Fruit fly (Drosophila melanogaster) whole organism, prepupa: ENCODE results near the gene CG11309.
A peak's percentile ranks its signal among the peaks of the same experiment; 100 is the strongest.

ENCODE experiments used
- Blimp-1 ChIP-seq: fragments of 200-800 bp; sonication (Bioruptor generic); optimal IDR thresholded peaks from 3 replicates; lab custom pipeline; 2017; ENCODE audit warnings: missing biosample characterization, missing genetic modification characterization, mild to moderate bottlenecking, moderate library complexity, missing genetic modification reagents
- CG11294 ChIP-seq: fragments of 200-800 bp; sonication (Bioruptor generic); IDR thresholded peaks from 2 replicates; pipeline ENCODE4 v1.3.6; 2022; ENCODE audit warnings: missing biosample characterization, missing genetic modification characterization
- CG11762 ChIP-seq: fragments of 200-800 bp; sonication (Bioruptor generic); optimal IDR thresholded peaks from 3 replicates; lab custom pipeline; 2016; ENCODE audit warnings: missing biosample characterization, missing genetic modification characterization; ENCODE audit not compliant: insufficient read depth
- CG11902 ChIP-seq: fragments of 200-800 bp; sonication (Bioruptor generic); optimal IDR thresholded peaks from 3 replicates; lab custom pipeline; 2016; ENCODE audit warnings: missing biosample characterization, missing genetic modification characterization
- CG15336 ChIP-seq: fragments of 200-800 bp; sonication (Bioruptor generic); IDR thresholded peaks from 2 replicates; pipeline ENCODE4 v1.3.6; 2022; ENCODE audit warnings: missing biosample characterization, missing genetic modification characterization
- CG1621 ChIP-seq: fragments of 200-800 bp; sonication (Bioruptor generic); optimal IDR thresholded peaks from 3 replicates; lab custom pipeline; 2018; ENCODE audit warnings: missing biosample characterization, mild to moderate bottlenecking, missing genetic modification characterization
- CG16779 ChIP-seq: fragments of 200-800 bp; sonication (Bioruptor generic); optimal IDR thresholded peaks from 3 replicates; lab custom pipeline; 2017; ENCODE audit warnings: missing biosample characterization, mild to moderate bottlenecking, missing genetic modification characterization
- CG31627 ChIP-seq: fragments of 200-800 bp; sonication (Bioruptor generic); optimal IDR thresholded peaks from 3 replicates; lab custom pipeline; 2016; ENCODE audit warnings: missing biosample characterization, missing genetic modification characterization
- CG34406 ChIP-seq: fragments of 200-800 bp; sonication (Bioruptor generic); optimal IDR thresholded peaks from 3 replicates; lab custom pipeline; 2016; ENCODE audit warnings: missing biosample characterization, missing genetic modification characterization
- CG3919 ChIP-seq: fragments of 200-800 bp; sonication (Bioruptor generic); optimal IDR thresholded peaks from 3 replicates; lab custom pipeline; 2016; ENCODE audit warnings: missing biosample characterization, missing genetic modification characterization
- CG4318 ChIP-seq: fragments of 200-800 bp; sonication (Bioruptor generic); optimal IDR thresholded peaks from 3 replicates; lab custom pipeline; 2017; ENCODE audit warnings: missing biosample characterization, mild to moderate bottlenecking, missing genetic modification characterization
- CG6163 ChIP-seq: fragments of 200-800 bp; sonication (Bioruptor generic); IDR thresholded peaks from 3 replicates; pipeline ENCODE4 v1.3.6; 2022; ENCODE audit warnings: missing biosample characterization, missing genetic modification characterization
- CG6276 ChIP-seq: fragments of 200-800 bp; sonication (Bioruptor generic); optimal IDR thresholded peaks from 2 replicates; lab custom pipeline; 2017; ENCODE audit warnings: missing biosample characterization, mild to moderate bottlenecking, missing genetic modification characterization
- CG6792 ChIP-seq: fragments of 200-800 bp; sonication (Bioruptor generic); optimal IDR thresholded peaks from 3 replicates; lab custom pipeline; 2016; ENCODE audit warnings: missing biosample characterization, missing genetic modification characterization
- CG6854 ChIP-seq: fragments of 200-800 bp; sonication (Bioruptor generic); optimal IDR thresholded peaks from 2 replicates; lab custom pipeline; 2017; ENCODE audit warnings: missing biosample characterization, mild to moderate bottlenecking, missing genetic modification characterization
- CG7368 ChIP-seq: fragments of 200-800 bp; sonication (Bioruptor generic); optimal IDR thresholded peaks from 3 replicates; lab custom pipeline; 2016; ENCODE audit warnings: missing biosample characterization, missing genetic modification characterization
- CG8119 ChIP-seq: fragments of 200-800 bp; sonication (Bioruptor generic); IDR thresholded peaks from 3 replicates; pipeline ENCODE4 v1.3.6; 2022; ENCODE audit warnings: missing biosample characterization, missing genetic modification characterization
- CG8319 ChIP-seq: fragments of 200-800 bp; sonication (Bioruptor generic); optimal IDR thresholded peaks from 3 replicates; lab custom pipeline; 2016; ENCODE audit warnings: missing biosample characterization, missing genetic modification characterization
- CG9139 ChIP-seq: fragments of 200-800 bp; sonication (Bioruptor generic); optimal IDR thresholded peaks from 3 replicates; lab custom pipeline; 2017; ENCODE audit warnings: missing biosample characterization, mild to moderate bottlenecking, missing genetic modification characterization
- Eip78C ChIP-seq: fragments of 200-800 bp; sonication (Bioruptor generic); peaks from one replicate; lab custom pipeline; 2016; ENCODE audit warnings: missing biosample characterization, missing genetic modification characterization
- Eip93F ChIP-seq: fragments of 200-800 bp; sonication (Bioruptor generic); optimal IDR thresholded peaks from 2 replicates; lab custom pipeline; 2016; ENCODE audit warnings: missing biosample characterization, mild to moderate bottlenecking, missing genetic modification characterization
- Gug ChIP-seq: fragments of 200-800 bp; sonication (Bioruptor generic); IDR thresholded peaks from 2 replicates; pipeline ENCODE4 v1.3.6; 2022; ENCODE audit warnings: missing biosample characterization, missing genetic modification characterization
- Hr38 ChIP-seq: sonication (Bioruptor generic); optimal IDR thresholded peaks from 2 replicates; lab custom pipeline; 2016; ENCODE audit warnings: missing biosample characterization, missing genetic modification characterization
- Hr39 ChIP-seq: fragments of 200-800 bp; sonication (Bioruptor generic); optimal IDR thresholded peaks from 2 replicates; lab custom pipeline; 2016; ENCODE audit warnings: missing biosample characterization, missing genetic modification characterization
- Hr4 ChIP-seq: fragments of 200-800 bp; sonication (Bioruptor generic); optimal IDR thresholded peaks from 3 replicates; lab custom pipeline; 2016; ENCODE audit warnings: missing biosample characterization, missing genetic modification characterization
- Lpt ChIP-seq: fragments of 200-800 bp; sonication (Bioruptor generic); optimal IDR thresholded peaks from 3 replicates; lab custom pipeline; 2016; ENCODE audit warnings: missing biosample characterization, missing genetic modification characterization
- Met ChIP-seq: fragments of 200-800 bp; sonication (Bioruptor generic); optimal IDR thresholded peaks from 3 replicates; lab custom pipeline; 2016; ENCODE audit warnings: missing biosample characterization, missing genetic modification characterization
- OdsH ChIP-seq: fragments of 200-800 bp; sonication (Bioruptor generic); optimal IDR thresholded peaks from 3 replicates; lab custom pipeline; 2016; ENCODE audit warnings: missing biosample characterization, missing genetic modification characterization
- Smox ChIP-seq: fragments of 200-800 bp; sonication (Bioruptor generic); optimal IDR thresholded peaks from 3 replicates; lab custom pipeline; 2016; ENCODE audit warnings: missing biosample characterization, missing genetic modification characterization
- Sox102F ChIP-seq: fragments of 200-800 bp; sonication (Bioruptor generic); optimal IDR thresholded peaks from 2 replicates; lab custom pipeline; 2016; ENCODE audit warnings: missing biosample characterization, mild to moderate bottlenecking, missing genetic modification characterization
- Sox14 ChIP-seq: fragments of 200-800 bp; sonication (Bioruptor generic); optimal IDR thresholded peaks from 3 replicates; lab custom pipeline; 2016; ENCODE audit warnings: missing biosample characterization, missing genetic modification characterization
- Sox15 ChIP-seq: fragments of 200-800 bp; sonication (Bioruptor generic); optimal IDR thresholded peaks from 3 replicates; lab custom pipeline; 2016; ENCODE audit warnings: missing biosample characterization, missing genetic modification characterization
- achi ChIP-seq: fragments of 200-800 bp; sonication (Bioruptor generic); optimal IDR thresholded peaks from 3 replicates; lab custom pipeline; 2016; ENCODE audit warnings: missing biosample characterization, missing genetic modification characterization
- acj6 ChIP-seq: fragments of 200-800 bp; sonication (Bioruptor generic); optimal IDR thresholded peaks from 3 replicates; lab custom pipeline; 2016; ENCODE audit warnings: missing biosample characterization, missing genetic modification characterization
- cyc ChIP-seq: fragments of 200-800 bp; sonication (Bioruptor generic); optimal IDR thresholded peaks from 3 replicates; lab custom pipeline; 2016; ENCODE audit warnings: missing biosample characterization, missing genetic modification characterization
- dac ChIP-seq: fragments of 200-800 bp; sonication (Bioruptor generic); optimal IDR thresholded peaks from 2 replicates; lab custom pipeline; 2017; ENCODE audit warnings: missing biosample characterization, mild to moderate bottlenecking, missing genetic modification characterization
- dsx ChIP-seq: fragments of 200-800 bp; optimal IDR thresholded peaks from 3 replicates; lab custom pipeline; 2019; ENCODE audit warnings: missing biosample characterization, mild to moderate bottlenecking, missing genetic modification characterization, moderate library complexity; ENCODE audit not compliant: poor library complexity, severe bottlenecking
- eg ChIP-seq: fragments of 200-800 bp; sonication (Bioruptor generic); IDR thresholded peaks from 3 replicates; pipeline ENCODE4 v1.3.6; 2022; ENCODE audit warnings: missing biosample characterization, missing genetic modification characterization
- esn ChIP-seq: fragments of 200-800 bp; sonication (Bioruptor generic); optimal IDR thresholded peaks from 2 replicates; lab custom pipeline; 2016; ENCODE audit warnings: missing biosample characterization, mild to moderate bottlenecking, missing genetic modification characterization, moderate library complexity
- fd59A ChIP-seq: fragments of 200-800 bp; sonication (Bioruptor generic); optimal IDR thresholded peaks from 2 replicates; lab custom pipeline; 2017; ENCODE audit warnings: missing biosample characterization, mild to moderate bottlenecking, missing genetic modification characterization, missing genetic modification reagents
- fd85E ChIP-seq: fragments of 200-800 bp; sonication (Bioruptor generic); optimal IDR thresholded peaks from 3 replicates; lab custom pipeline; 2016; ENCODE audit warnings: missing biosample characterization, missing genetic modification characterization
- net ChIP-seq: fragments of 200-800 bp; sonication (Bioruptor generic); optimal IDR thresholded peaks from 3 replicates; lab custom pipeline; 2016; ENCODE audit warnings: missing biosample characterization, missing genetic modification characterization
- pdm3 ChIP-seq: fragments of 200-800 bp; sonication (Bioruptor generic); optimal IDR thresholded peaks from 3 replicates; lab custom pipeline; 2016; ENCODE audit warnings: missing biosample characterization, missing genetic modification characterization
- salr ChIP-seq, 2 experiments: fragments of 200-800 bp; sonication (Bioruptor generic); optimal IDR thresholded peaks; 3 replicates each; lab custom pipeline; 2016 to 2018; ENCODE audit warnings: missing biosample characterization in 2 of 2, missing genetic modification characterization in 2 of 2, mild to moderate bottlenecking in 1 of 2
- spab ChIP-seq: fragments of 200-800 bp; sonication (Bioruptor generic); optimal IDR thresholded peaks from 2 replicates; lab custom pipeline; 2017; ENCODE audit warnings: missing biosample characterization, mild to moderate bottlenecking, missing genetic modification characterization, missing genetic modification reagents
- ss ChIP-seq, 2 experiments: fragments of 200-800 bp; sonication (Bioruptor generic); optimal IDR thresholded peaks; 2 replicates in 1 of 2; 3 replicates in 1 of 2; lab custom pipeline; 2017 to 2018; ENCODE audit warnings: mild to moderate bottlenecking in 2 of 2, missing biosample characterization in 2 of 2, missing genetic modification characterization in 2 of 2, moderate library complexity in 1 of 2
- svp ChIP-seq: fragments of 200-800 bp; sonication (Bioruptor generic); peaks from one replicate; lab custom pipeline; 2016; ENCODE audit warnings: missing biosample characterization, missing genetic modification characterization
- topi ChIP-seq: fragments of 200-800 bp; sonication (Bioruptor generic); optimal IDR thresholded peaks from 3 replicates; lab custom pipeline; 2016; ENCODE audit warnings: missing biosample characterization, missing genetic modification characterization
- vri ChIP-seq: fragments of 200-800 bp; sonication (Bioruptor generic); optimal IDR thresholded peaks from 3 replicates; lab custom pipeline; 2016; ENCODE audit warnings: missing biosample characterization, mild to moderate bottlenecking, missing genetic modification characterization

The CG11309 gene

dm6 chr3L:21304400-21304799 is at the start of gene CG11309, which contains the start of gene CG7632 (continued):
- TF ChIP-seq fd59A (GFP tag; lab: Kevin White, UChicago), result peak; percentile 99
- TF ChIP-seq CG8319 (GFP tag; lab: Kevin White, UChicago), result peak; percentile 97
- TF ChIP-seq dsx (GFP tag; lab: Kevin White, UChicago), result peak; percentile 99
- TF ChIP-seq acj6 (GFP tag; lab: Kevin White, UChicago), result peak; percentile 99
- TF ChIP-seq CG6163 (GFP tag; lab: Robert Waterston, UW), result peak; percentile 100
- TF ChIP-seq CG7368 (GFP tag; lab: Kevin White, UChicago), result peak; percentile 99
- peak; percentile 99 for TF ChIP-seq pdm3 (GFP tag; lab: Kevin White, UChicago)
- peak; percentile 99 for TF ChIP-seq CG15336 (GFP tag; lab: Robert Waterston, UW)

dm6 chr3L:21348983-21349432 is 44.5 kb upstream of the CG11309 start, which contains the start of gene ebd2:
ebd2 (minus strand) TSS chr3L:21349288.
- TF ChIP-seq ss (GFP tag; optimal IDR thresholded peaks at IDR 0.05; lab: Kevin White, UChicago), result peak in 1 of 2 experiments; percentile 33
- no peak for TF ChIP-seq Gug
- peak; percentile 61 for TF ChIP-seq CG1621 (tag; lab: Kevin White, UChicago)
- TF ChIP-seq CG6792, result no peak
- TF ChIP-seq Hr39, result no peak
- TF ChIP-seq pdm3 (GFP tag; lab: Kevin White, UChicago), result no peak
- peak; percentile 13 for TF ChIP-seq CG9139 (GFP tag; lab: Kevin White, UChicago)
- peak; percentile 27 for TF ChIP-seq CG3919 (GFP tag; lab: Kevin White, UChicago)
- no peak for TF ChIP-seq Eip93F
- no peak for TF ChIP-seq CG34406 (GFP tag; lab: Kevin White, UChicago)
- TF ChIP-seq Hr4 (GFP tag; lab: Kevin White, UChicago), result no peak
- no peak for TF ChIP-seq fd85E (GFP tag; lab: Kevin White, UChicago)
- TF ChIP-seq CG6854, result no peak
- no peak for TF ChIP-seq Blimp-1 (GFP tag; lab: Kevin White, UChicago)
- TF ChIP-seq vri (GFP tag; lab: Kevin White, UChicago), result peak; percentile 76
- no peak for TF ChIP-seq CG8119 (GFP tag; lab: Robert Waterston, UW)
- TF ChIP-seq salr (GFP tag; optimal IDR thresholded peaks at IDR 0.05; lab: Kevin White, UChicago), result no peak
- no peak for TF ChIP-seq dsx (GFP tag; lab: Kevin White, UChicago)
- no peak for TF ChIP-seq dac (GFP tag; lab: Kevin White, UChicago)
- no peak for TF ChIP-seq Lpt (GFP tag; lab: Kevin White, UChicago)
- TF ChIP-seq Met (GFP tag; lab: Kevin White, UChicago), result no peak
- TF ChIP-seq net, result no peak
- TF ChIP-seq esn (GFP tag; lab: Kevin White, UChicago), result no peak
- TF ChIP-seq Hr38 (GFP tag; lab: Kevin White, UChicago), result no peak
- TF ChIP-seq Smox, result no peak
- no peak for TF ChIP-seq Sox15 (GFP tag; lab: Kevin White, UChicago)
- no peak for TF ChIP-seq acj6 (GFP tag; lab: Kevin White, UChicago)
- no peak for TF ChIP-seq svp (GFP tag; lab: Kevin White, UChicago)
- no peak for TF ChIP-seq cyc (GFP tag; lab: Kevin White, UChicago)
- TF ChIP-seq achi (GFP tag; lab: Kevin White, UChicago), result no peak
- TF ChIP-seq CG4318 (GFP tag; lab: Kevin White, UChicago), result no peak
- no peak for TF ChIP-seq CG11902 (GFP tag; lab: Kevin White, UChicago)
- no peak for TF ChIP-seq topi (GFP tag; lab: Kevin White, UChicago)
- no peak for TF ChIP-seq CG11762 (GFP tag; lab: Kevin White, UChicago)
- peak; percentile 28 for TF ChIP-seq CG6276 (GFP tag; lab: Kevin White, UChicago)
- TF ChIP-seq CG16779, result no peak
- no peak for TF ChIP-seq Sox102F (GFP tag; lab: Kevin White, UChicago)
- no peak for TF ChIP-seq CG31627
- 0 out of 3 replicates have a peak, but pooled peaks have one; percentile 18 for TF ChIP-seq CG6163 (GFP tag; lab: Robert Waterston, UW)
- TF ChIP-seq eg (GFP tag; lab: Robert Waterston, UW), result 0 out of 3 replicates have a peak, but pooled peaks have one; percentile 23
- no peak for TF ChIP-seq OdsH (GFP tag; lab: Kevin White, UChicago)
- no peak for TF ChIP-seq Sox14 (GFP tag; lab: Kevin White, UChicago)
- no peak for TF ChIP-seq spab (GFP tag; lab: Kevin White, UChicago)
- TF ChIP-seq CG15336 (GFP tag; lab: Robert Waterston, UW), result 0 out of 2 replicates have a peak, but pooled peaks have one; percentile 11
- TF ChIP-seq CG11294 (GFP tag; lab: Robert Waterston, UW), result no peak
- peak; percentile 46 for TF ChIP-seq Eip78C (GFP tag; lab: Kevin White, UChicago)
